Worm (Caenorhabditis elegans): ENCODE measurements around the gene egrh-3.

The egrh-3 gene

DNA sequence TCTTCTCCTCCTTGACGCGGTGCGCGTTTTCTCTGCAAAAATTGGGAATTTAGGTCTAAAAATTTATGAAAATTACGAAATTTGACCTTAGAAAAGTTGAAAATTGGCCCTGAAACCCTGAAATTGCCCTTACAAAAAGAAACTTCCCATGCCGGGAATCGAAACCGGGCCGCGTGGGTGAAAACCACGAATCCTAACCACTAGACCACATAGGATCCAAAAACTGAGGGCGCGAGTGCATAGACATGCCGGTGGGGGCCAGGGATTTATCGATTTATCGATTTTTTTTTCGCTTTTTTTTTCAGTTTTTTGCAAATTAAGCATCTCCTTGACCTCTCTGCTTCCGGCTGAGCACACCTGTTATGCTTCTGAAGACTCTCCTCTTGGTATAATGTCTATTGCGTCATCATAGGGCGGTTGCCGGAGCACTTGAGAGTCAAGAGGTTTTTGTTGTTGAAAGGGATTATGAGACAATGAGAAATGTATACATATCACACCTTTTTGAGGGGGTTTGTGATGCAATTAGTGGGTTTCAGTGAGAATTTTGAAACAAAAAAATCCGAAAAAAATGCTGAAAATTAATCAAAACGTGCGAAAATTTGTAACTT is 48.8 kb downstream of the egrh-3 start:
- TF ChIP-seq rec-8 (tag; optimal IDR thresholded peaks at IDR 0.05): no peak
- no peak for TF ChIP-seq Y79H2A.3 (GFP tag; conservative IDR thresholded peaks at IDR 0.05)
- TF ChIP-seq egrh-3 (GFP tag; IDR thresholded peaks at IDR 0.05): no peak
- peak; percentile 23 for TF ChIP-seq tlf-1 (GFP tag; optimal IDR thresholded peaks at IDR 0.05)
- no peak for TF ChIP-seq hrde-1 (tag; optimal IDR thresholded peaks at IDR 0.05; ENCODE audit: borderline replicate concordance)
- no peak for TF ChIP-seq bed-2 (GFP tag; IDR thresholded peaks at IDR 0.05)
- peak; percentile 65 for TF ChIP-seq ekl-4 (GFP tag; IDR thresholded peaks at IDR 0.05)
- no peak for TF ChIP-seq snpc-4 (GFP tag; optimal IDR thresholded peaks at IDR 0.05)
- TF ChIP-seq snpc-4 (tag; optimal IDR thresholded peaks at IDR 0.05): peak in 3 of 4 experiments; percentile 9 to 54 (median 10)
- no peak for TF ChIP-seq nfya-2 (GFP tag; IDR thresholded peaks at IDR 0.05)
- peak; percentile 43; the same call in 1 of the 2 replicates for TF ChIP-seq D2030.7 (GFP tag; IDR thresholded peaks at IDR 0.05)
- peak; percentile 17 for TF ChIP-seq T07F8.4 (tag; optimal IDR thresholded peaks at IDR 0.05)
- TF ChIP-seq tbx-9 (tag; optimal IDR thresholded peaks at IDR 0.05; ENCODE audit: borderline replicate concordance): no peak
- peak; percentile 42 for TF ChIP-seq repo-1 (tag; optimal IDR thresholded peaks at IDR 0.05)
- TF ChIP-seq egl-18 (GFP tag; IDR thresholded peaks at IDR 0.05): no peak
- peak; percentile 58 for TF ChIP-seq lin-40 (tag; optimal IDR thresholded peaks at IDR 0.05)
- TF ChIP-seq cebp-1 (GFP tag; IDR thresholded peaks at IDR 0.05): no peak
- TF ChIP-seq cebp-1 (tag; optimal IDR thresholded peaks at IDR 0.05): peak; percentile 77
- peak; percentile 62 for TF ChIP-seq T26A5.8 (tag; optimal IDR thresholded peaks at IDR 0.05)
- no peak for TF ChIP-seq sdz-38 (tag; optimal IDR thresholded peaks at IDR 0.05)
- peak; percentile 88 for TF ChIP-seq B0261.1 (tag; optimal IDR thresholded peaks at IDR 0.05)
- peak; percentile 61 for TF ChIP-seq lin-54 (GFP tag; optimal IDR thresholded peaks at IDR 0.05)
- TF ChIP-seq ztf-25 (GFP tag; IDR thresholded peaks at IDR 0.05): no peak
- no peak for TF ChIP-seq Y53F4B.3 (GFP tag; IDR thresholded peaks at IDR 0.05)
- TF ChIP-seq madf-6 (GFP tag; IDR thresholded peaks at IDR 0.05): peak; percentile 61
- TF ChIP-seq unc-62 (GFP tag; optimal IDR thresholded peaks at IDR 0.05): no peak
- TF ChIP-seq ceh-58 (GFP tag; IDR thresholded peaks at IDR 0.05): 0 out of 2 replicates have a peak, but pooled peaks have one; percentile 30
- TF ChIP-seq snpc-3.4 (tag; optimal IDR thresholded peaks at IDR 0.05): peak; percentile 42
- TF ChIP-seq hsf-1 (GFP tag; IDR thresholded peaks at IDR 0.05): 0 out of 2 replicates have a peak, but pooled peaks have one; percentile 32
- TF ChIP-seq dpl-1 (GFP tag; optimal IDR thresholded peaks at IDR 0.05): no peak
- TF ChIP-seq F22D6.2 (tag; optimal IDR thresholded peaks at IDR 0.05): no peak
- TF ChIP-seq Y95B8A.8 (GFP tag; IDR thresholded peaks at IDR 0.05): no peak
- peak; percentile 35 for TF ChIP-seq F23B12.7 (tag; optimal IDR thresholded peaks at IDR 0.05; ENCODE audit: insufficient read depth)
- no peak for TF ChIP-seq F33H1.4 (GFP tag; IDR thresholded peaks at IDR 0.05)
- peak; percentile 48 for TF ChIP-seq F52B5.7 (tag; optimal IDR thresholded peaks at IDR 0.05)
- no peak for TF ChIP-seq him-1 (tag; optimal IDR thresholded peaks at IDR 0.05)
- peak; percentile 87 for TF ChIP-seq ztf-18 (tag; optimal IDR thresholded peaks at IDR 0.05)
- no peak for TF ChIP-seq ztf-22 (GFP tag; optimal IDR thresholded peaks at IDR 0.05)
- TF ChIP-seq somi-1 (GFP tag; optimal IDR thresholded peaks at IDR 0.05): no peak
- peak; percentile 58; the same call in 1 of the 2 replicates for TF ChIP-seq egl-44 (GFP tag; IDR thresholded peaks at IDR 0.05)
- no peak for TF ChIP-seq sptf-2 (GFP tag; optimal IDR thresholded peaks at IDR 0.05)
- peak; percentile 30; the same call in 1 of the 2 replicates for TF ChIP-seq let-526 (GFP tag; IDR thresholded peaks at IDR 0.05)
- 0 out of 2 replicates have a peak, but pooled peaks have one; percentile 17 for TF ChIP-seq madf-3 (GFP tag; IDR thresholded peaks at IDR 0.05)
- no peak for TF ChIP-seq F57C9.4 (tag; optimal IDR thresholded peaks at IDR 0.05)
- TF ChIP-seq ztf-26 (tag; optimal IDR thresholded peaks at IDR 0.05): peak; percentile 15
- no peak for TF ChIP-seq ztf-3 (GFP tag; optimal IDR thresholded peaks at IDR 0.05)
- peak; percentile 83 for TF ChIP-seq lin-26 (GFP tag; IDR thresholded peaks at IDR 0.05)
- peak; percentile 91 for TF ChIP-seq nfyb-1 (GFP tag; IDR thresholded peaks at IDR 0.05)

Data from whole organism, young adult.